Fruit fly (Drosophila melanogaster) S2 (cell line): ENCODE data around the gene PIG-C.

ENCODE experiments used
- CG8478 ChIP-seq: fragments of >200 bp; optimal IDR thresholded peaks from 2 replicates; lab custom pipeline; 2018
- CTCF ChIP-seq, 2 experiments: fragments of >200 bp; optimal IDR thresholded peaks; 2 replicates each; lab custom pipeline; 2018

DNA sequence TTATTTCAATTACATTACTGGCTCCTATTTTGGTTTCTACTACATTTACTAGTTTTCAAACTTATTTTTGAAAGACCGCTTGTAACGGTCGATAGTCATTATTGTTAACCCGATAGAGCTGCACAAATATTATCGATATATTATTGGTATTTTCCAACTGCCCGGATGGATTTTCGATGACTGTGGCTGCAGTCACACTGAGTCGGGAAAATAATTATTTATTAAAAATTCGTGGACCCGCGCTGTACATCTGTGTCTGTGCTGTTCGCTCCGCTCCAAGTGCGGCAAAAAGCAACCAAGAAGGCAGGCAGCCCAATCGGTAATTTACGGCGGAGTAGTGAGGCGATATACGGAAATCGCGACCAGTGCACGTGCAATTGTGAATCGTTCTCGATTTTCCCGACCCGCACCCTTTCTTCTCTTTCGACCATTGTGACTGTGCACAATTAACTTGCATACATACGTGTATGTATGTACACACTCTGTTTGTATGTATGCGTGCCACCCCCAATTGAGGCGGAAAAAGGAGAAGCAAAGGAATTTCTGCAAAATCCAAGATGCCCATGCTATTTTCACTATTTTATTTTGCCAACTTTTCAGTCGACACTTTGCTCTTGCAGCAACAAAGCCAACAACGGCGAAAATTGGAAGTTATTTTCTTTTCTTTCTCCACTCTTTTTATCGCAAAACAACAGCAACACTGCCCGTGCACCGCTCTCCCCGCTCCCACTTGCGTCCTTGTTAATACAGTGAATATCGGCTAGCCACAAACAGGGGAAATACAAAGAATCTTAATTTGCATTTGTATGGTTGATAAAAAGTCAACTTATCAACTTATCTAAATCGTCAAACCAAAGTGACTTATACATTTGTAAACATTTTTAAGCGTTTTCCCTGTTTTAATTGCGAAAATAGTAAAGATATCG, 15.2 kb downstream of the PIG-C start, which contains the start of gene ZnT63C:
- TF ChIP-seq CG8478 (lab: Kevin White, UChicago) (no peak), CTCF (optimal IDR thresholded peaks at IDR 0.05; lab: Kevin White, UChicago) (no peak)
